Worm (Caenorhabditis elegans): Measurements from ENCODE around the gene C54C6.7.

- TF ChIP-seq ceh-32 (tag; optimal IDR thresholded peaks at IDR 0.05; ENCODE audit: poor library complexity) (no peak), F10B5.3 (tag; optimal IDR thresholded peaks at IDR 0.05) (no peak), snpc-4 (tag; optimal IDR thresholded peaks at IDR 0.05) (no peak), ZK546.5 (tag; optimal IDR thresholded peaks at IDR 0.05) (no peak), mxl-3 (GFP tag; optimal IDR thresholded peaks at IDR 0.05) (no peak), fos-1 (tag; optimal IDR thresholded peaks at IDR 0.05) (no peak), dmd-8 (GFP tag; IDR thresholded peaks at IDR 0.05) (no peak), snpc-1.2 (GFP tag; IDR thresholded peaks at IDR 0.05) (no peak), nhr-11 (tag; optimal IDR thresholded peaks at IDR 0.05) (no peak), ceh-82 (tag; optimal IDR thresholded peaks at IDR 0.05) (no peak), zag-1 (tag; optimal IDR thresholded peaks at IDR 0.05) (no peak), pqm-1 (tag; optimal IDR thresholded peaks at IDR 0.05) (no peak)
Observed at ce11 chrIII:3569763-3570162, 23.5 kb upstream of the C54C6.7 start.

Measured in whole organism, L4 larva.